Worm (Caenorhabditis elegans) whole organism, early embryonic: Measurements from ENCODE around the gene gcy-13.

ENCODE experiments used
- B0310.2 ChIP-seq: sonication (generic microtip); optimal IDR thresholded peaks from 2 replicates; lab custom pipeline; 2016; ENCODE audit warnings: mild to moderate bottlenecking, missing genetic modification characterization, missing compliant biosample characterization
- F13C5.2 ChIP-seq: sonication (generic microtip); optimal IDR thresholded peaks from 2 replicates; lab custom pipeline; 2017; ENCODE audit warnings: mild to moderate bottlenecking, missing genetic modification characterization, inconsistent platforms, missing compliant biosample characterization
- aly-1 ChIP-seq: sonication (generic microtip); optimal IDR thresholded peaks from 2 replicates; lab custom pipeline; 2016; ENCODE audit warnings: missing genetic modification characterization, missing compliant biosample characterization
- ama-1 ChIP-seq: fragments of 150-350 bp; optimal IDR thresholded peaks from 2 replicates; lab custom pipeline; 2014
- ceh-13 ChIP-seq: fragments of 200-800 bp; sonication (Bioruptor generic); optimal IDR thresholded peaks from 2 replicates; lab custom pipeline; 2018; ENCODE audit warnings: mild to moderate bottlenecking, missing genetic modification characterization, missing compliant biosample characterization
- ceh-36 ChIP-seq: sonication (generic microtip); optimal IDR thresholded peaks from 2 replicates; lab custom pipeline; 2016; ENCODE audit warnings: missing genetic modification characterization, inconsistent platforms, missing compliant biosample characterization
- ets-7 ChIP-seq: sonication (generic microtip); optimal IDR thresholded peaks from 2 replicates; lab custom pipeline; 2016; ENCODE audit warnings: missing genotype, missing genetic modification characterization, missing compliant biosample characterization
- flt-1 ChIP-seq: fragments of 200-800 bp; sonication (Bioruptor generic); IDR thresholded peaks from 2 replicates; pipeline ENCODE4 v1.3.6; 2022; ENCODE audit warnings: missing genetic modification characterization, missing compliant biosample characterization
- hmbx-1 ChIP-seq: sonication (generic microtip); optimal IDR thresholded peaks from 2 replicates; lab custom pipeline; 2016; ENCODE audit warnings: mild to moderate bottlenecking, missing genetic modification characterization, missing compliant biosample characterization
- hmg-4 ChIP-seq: fragments of 200-800 bp; sonication (Bioruptor generic); optimal IDR thresholded peaks from 2 replicates; lab custom pipeline; 2018; ENCODE audit warnings: mild to moderate bottlenecking, missing genetic modification characterization, missing compliant biosample characterization
- hnd-1 ChIP-seq: sonication (generic microtip); optimal IDR thresholded peaks from 2 replicates; lab custom pipeline; 2016; ENCODE audit warnings: missing genetic modification characterization, missing compliant biosample characterization
- pes-1 ChIP-seq: fragments of 200-800 bp; sonication (Bioruptor generic); IDR thresholded peaks from 2 replicates; pipeline ENCODE4 v1.3.6; 2022; ENCODE audit warnings: missing genetic modification reagents, missing genetic modification characterization, missing compliant biosample characterization
- scrt-1 ChIP-seq: fragments of 200-800 bp; sonication (Bioruptor generic); IDR thresholded peaks from 2 replicates; pipeline ENCODE4 v1.3.6; 2022; ENCODE audit warnings: missing genetic modification characterization, missing compliant biosample characterization
- sea-1 ChIP-seq: fragments of 200-800 bp; sonication (Bioruptor generic); conservative IDR thresholded peaks from 2 replicates; pipeline ENCODE4 v1.3.6; 2022; ENCODE audit warnings: missing genetic modification characterization, missing compliant biosample characterization
- tbx-11 ChIP-seq: fragments of 200-800 bp; sonication (Bioruptor generic); IDR thresholded peaks from 2 replicates; pipeline ENCODE4 v1.3.6; 2022; ENCODE audit warnings: missing genetic modification characterization, missing compliant biosample characterization
- tbx-37 ChIP-seq: fragments of 200-800 bp; sonication (Bioruptor generic); conservative IDR thresholded peaks from 2 replicates; pipeline ENCODE4 v1.3.6; 2022; ENCODE audit warnings: missing genetic modification reagents, missing genetic modification characterization, missing compliant biosample characterization
- tra-4 ChIP-seq: sonication (generic microtip); optimal IDR thresholded peaks from 2 replicates; lab custom pipeline; 2017; ENCODE audit warnings: missing genetic modification characterization, missing compliant biosample characterization

The gcy-13 gene

DNA sequence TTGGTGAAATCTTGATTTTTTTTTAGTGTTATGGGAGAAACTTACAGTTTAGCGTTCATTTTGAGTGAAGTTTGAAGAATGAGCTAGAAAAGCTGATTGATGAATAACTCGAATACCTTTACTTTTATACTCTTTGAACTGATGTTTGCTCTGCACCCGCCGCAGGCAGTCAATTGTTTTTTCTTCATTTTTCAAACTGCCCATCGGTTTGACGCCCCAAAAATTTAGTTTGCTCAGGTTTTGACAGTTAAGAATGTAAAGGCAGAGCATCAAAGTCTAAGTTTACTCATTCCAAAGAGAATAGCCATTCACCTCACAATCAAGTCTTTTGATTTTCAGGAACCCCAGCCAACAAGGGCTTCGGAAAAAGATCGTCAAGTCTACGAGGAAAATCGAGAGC, 7.7 kb downstream of the gcy-13 start, which contains the start of gene fipr-1:
Gene fipr-1 (minus strand): TSS at position 101 of the 400 bp plus-strand sequence.
- no peak for TF ChIP-seq tbx-11 (GFP tag; lab: Robert Waterston, UW)
- TF ChIP-seq tbx-37 (GFP tag; lab: Robert Waterston, UW), result no peak
- no peak for TF ChIP-seq ama-1 (lab: Kevin White, UChicago)
- TF ChIP-seq pes-1 (GFP tag; lab: Robert Waterston, UW), result no peak
- no peak for TF ChIP-seq aly-1
- TF ChIP-seq sea-1 (GFP tag; lab: Robert Waterston, UW), result no peak
- TF ChIP-seq B0310.2 (tag; lab: Kevin White, UChicago), result no peak
- no peak for TF ChIP-seq scrt-1 (GFP tag; lab: Robert Waterston, UW)
- TF ChIP-seq hmbx-1 (tag; lab: Kevin White, UChicago), result no peak
- no peak for TF ChIP-seq ceh-13 (GFP tag; lab: Kevin White, UChicago)
- no peak for TF ChIP-seq ets-7
- no peak for TF ChIP-seq hmg-4
- TF ChIP-seq F13C5.2 (tag; lab: Kevin White, UChicago), result no peak
- no peak for TF ChIP-seq ceh-36 (tag; lab: Kevin White, UChicago)
- TF ChIP-seq flt-1, result no peak
- no peak for TF ChIP-seq tra-4 (tag; lab: Kevin White, UChicago)
- no peak for TF ChIP-seq hnd-1 (tag; lab: Kevin White, UChicago)

DNA sequence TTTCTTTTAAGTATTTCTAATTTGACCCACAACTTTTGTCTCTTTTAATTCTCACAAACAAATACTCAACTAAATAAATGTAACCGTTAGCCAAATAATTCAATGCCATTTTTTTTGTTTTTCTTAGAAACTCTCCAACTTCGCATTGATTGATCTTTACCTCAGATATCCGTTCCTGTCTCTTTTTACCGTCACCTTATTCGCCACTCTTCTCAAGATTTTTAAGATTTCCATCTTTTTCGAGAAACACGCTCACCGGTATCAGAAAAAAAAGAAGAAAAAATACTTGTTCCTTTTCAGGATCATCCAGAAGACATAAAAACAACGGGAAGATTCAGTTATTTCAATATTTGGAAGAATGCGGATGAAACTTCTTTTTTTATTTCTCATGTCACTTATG, 11.0 kb downstream of the gcy-13 start, which contains the start of gene F23H12.5:
Gene F23H12.5 (plus strand): TSS at position 301 of the 400 bp plus-strand sequence.
- no peak for TF ChIP-seq B0310.2 (tag; lab: Kevin White, UChicago)
- no peak for TF ChIP-seq ama-1 (lab: Kevin White, UChicago)
- no peak for TF ChIP-seq aly-1
- no peak for TF ChIP-seq hmg-4
- TF ChIP-seq ceh-13 (GFP tag; lab: Kevin White, UChicago), result no peak
- no peak for TF ChIP-seq ceh-36 (tag; lab: Kevin White, UChicago)
- TF ChIP-seq sea-1 (GFP tag; lab: Robert Waterston, UW), result no peak
- no peak for TF ChIP-seq ets-7

DNA sequence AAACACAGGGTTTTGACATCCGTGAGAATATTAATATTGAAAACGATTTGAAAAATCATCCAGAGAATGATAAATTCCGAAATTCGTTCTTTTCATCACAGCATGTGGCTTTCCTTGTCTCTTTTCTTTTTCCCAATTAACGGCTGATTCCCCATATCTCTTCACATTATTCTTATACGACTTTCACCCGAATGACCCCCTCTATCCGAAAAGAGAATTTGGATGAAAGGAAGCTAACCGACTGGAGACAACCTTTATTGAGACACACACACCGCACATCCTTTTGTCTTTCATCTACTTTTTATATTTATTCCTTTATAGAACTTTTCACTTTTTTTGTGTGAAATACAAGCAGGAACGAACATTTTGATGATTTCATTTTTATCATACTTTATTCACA, 11.7 kb downstream of the gcy-13 start:
- no peak for TF ChIP-seq ceh-13 (GFP tag; lab: Kevin White, UChicago)
- no peak for TF ChIP-seq F13C5.2 (tag; lab: Kevin White, UChicago)
- no peak for TF ChIP-seq pes-1 (GFP tag; lab: Robert Waterston, UW)
- TF ChIP-seq hnd-1 (tag; lab: Kevin White, UChicago), result no peak
- TF ChIP-seq B0310.2 (tag; lab: Kevin White, UChicago), result no peak
- TF ChIP-seq ama-1 (lab: Kevin White, UChicago), result no peak
- TF ChIP-seq hmg-4, result no peak
- TF ChIP-seq sea-1 (GFP tag; lab: Robert Waterston, UW), result no peak

DNA sequence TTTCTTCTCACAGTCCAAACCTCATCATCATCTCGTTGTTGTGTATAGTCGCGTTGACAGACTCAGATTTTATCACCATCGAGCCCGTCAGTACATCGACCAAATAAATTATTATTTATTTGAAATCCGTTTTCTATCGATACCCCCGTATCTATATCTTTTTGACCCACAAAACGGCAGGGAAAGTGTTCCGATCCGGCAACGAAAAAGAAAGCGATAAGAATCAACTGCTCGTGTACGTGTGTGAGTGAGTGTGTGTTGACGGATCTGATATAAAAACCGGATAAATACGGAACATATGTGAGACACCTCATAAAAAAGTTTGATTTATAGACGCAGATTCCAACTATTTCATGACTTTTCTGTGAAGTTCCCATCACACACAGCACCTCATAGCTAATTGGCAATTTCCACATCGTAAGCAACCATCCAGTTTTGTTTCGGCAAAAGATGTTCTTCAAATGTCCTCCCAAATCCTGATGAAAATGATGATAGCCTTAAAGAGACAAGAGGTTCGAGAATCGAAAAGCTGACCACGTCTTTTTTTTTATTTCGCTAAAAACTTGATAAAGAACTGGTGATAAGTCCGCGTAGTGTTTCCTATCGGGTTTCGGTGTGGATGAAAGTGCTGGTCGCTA, 15.0 kb downstream of the gcy-13 start:
- TF ChIP-seq tbx-11 (GFP tag; lab: Robert Waterston, UW), result no peak
- no peak for TF ChIP-seq ama-1 (lab: Kevin White, UChicago)
- TF ChIP-seq flt-1, result no peak
- TF ChIP-seq tra-4 (tag; lab: Kevin White, UChicago), result no peak
- no peak for TF ChIP-seq pes-1 (GFP tag; lab: Robert Waterston, UW)
- TF ChIP-seq sea-1 (GFP tag; lab: Robert Waterston, UW), result no peak
- TF ChIP-seq F13C5.2 (tag; lab: Kevin White, UChicago), result no peak
- no peak for TF ChIP-seq B0310.2 (tag; lab: Kevin White, UChicago)
- no peak for TF ChIP-seq ceh-36 (tag; lab: Kevin White, UChicago)
- no peak for TF ChIP-seq hmbx-1 (tag; lab: Kevin White, UChicago)
- no peak for TF ChIP-seq hmg-4
- TF ChIP-seq hnd-1 (tag; lab: Kevin White, UChicago), result no peak
- TF ChIP-seq ceh-13 (GFP tag; lab: Kevin White, UChicago), result no peak

DNA sequence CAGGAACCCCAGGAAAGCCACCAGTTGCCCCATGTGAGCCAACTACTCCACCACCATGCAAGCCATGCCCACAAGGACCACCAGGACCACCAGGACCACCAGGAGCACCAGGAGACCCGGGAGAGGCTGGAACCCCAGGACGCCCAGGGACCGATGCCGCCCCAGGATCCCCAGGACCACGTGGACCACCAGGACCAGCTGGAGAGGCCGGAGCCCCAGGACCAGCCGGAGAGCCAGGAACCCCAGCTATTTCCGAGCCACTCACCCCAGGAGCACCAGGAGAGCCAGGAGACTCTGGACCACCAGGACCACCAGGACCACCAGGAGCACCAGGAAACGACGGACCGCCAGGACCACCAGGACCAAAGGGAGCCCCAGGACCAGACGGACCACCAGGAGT, 15.8 kb downstream of the gcy-13 start:
- 0 out of 2 replicates have a peak, but pooled peaks have one; percentile 5 for TF ChIP-seq scrt-1 (GFP tag; lab: Robert Waterston, UW)
- TF ChIP-seq aly-1, result peak; percentile 10
- TF ChIP-seq tbx-11 (GFP tag; lab: Robert Waterston, UW), result no peak; the same call in 1 of the 2 replicates
- TF ChIP-seq flt-1, result no peak
- no peak for TF ChIP-seq hmg-4
- TF ChIP-seq F13C5.2 (tag; lab: Kevin White, UChicago), result no peak
- TF ChIP-seq pes-1 (GFP tag; lab: Robert Waterston, UW), result peak; percentile 21; the same call in 1 of the 2 replicates
- no peak for TF ChIP-seq tra-4 (tag; lab: Kevin White, UChicago)
- TF ChIP-seq B0310.2 (tag; lab: Kevin White, UChicago), result peak; percentile 19

DNA sequence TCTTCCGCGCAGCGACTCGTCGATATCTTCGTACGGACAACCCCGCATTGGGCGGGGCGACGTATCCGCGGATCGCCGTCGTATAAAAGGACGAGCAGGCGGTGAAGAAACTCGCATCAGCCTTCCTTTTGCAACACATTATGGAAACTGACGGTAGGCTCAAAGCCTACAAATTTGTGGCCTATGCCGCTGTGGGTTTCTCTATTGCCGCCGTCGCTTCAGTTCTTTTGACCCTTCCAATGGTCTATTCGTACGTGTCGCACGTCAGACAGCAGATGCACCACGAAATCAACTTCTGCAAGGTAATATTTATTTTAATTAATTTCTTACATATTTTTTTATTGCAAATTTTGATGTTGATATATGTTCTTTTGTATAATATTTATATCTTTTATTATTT, 16.5 kb downstream of the gcy-13 start:
- TF ChIP-seq ama-1 (lab: Kevin White, UChicago) (peak; percentile 8), tbx-11 (GFP tag; lab: Robert Waterston, UW) (no peak)

DNA sequence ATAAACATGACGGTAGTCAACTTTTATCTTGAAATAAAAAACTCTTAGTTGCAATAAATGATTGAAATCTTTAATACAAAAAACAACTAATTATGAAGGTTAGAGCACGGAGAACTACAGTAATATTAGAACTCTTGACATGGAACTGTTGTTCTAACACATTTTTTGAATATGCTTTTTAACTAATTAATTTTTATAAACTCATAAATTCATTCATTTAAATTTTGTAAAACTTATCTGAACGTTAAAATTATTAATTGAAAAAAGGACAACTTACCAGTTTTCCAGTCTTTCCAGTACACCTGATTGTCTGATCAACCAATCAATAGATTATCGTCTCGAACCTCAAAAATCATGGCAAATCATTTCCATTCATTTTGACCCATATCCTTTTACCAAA, 16.9 kb downstream of the gcy-13 start, which contains the start of gene sqt-3:
Gene sqt-3 (plus strand): TSS at position 301 of the 400 bp plus-strand sequence.
- no peak for TF ChIP-seq ama-1 (lab: Kevin White, UChicago)
- TF ChIP-seq aly-1, result no peak
- TF ChIP-seq flt-1, result no peak
- no peak for TF ChIP-seq ets-7
- no peak for TF ChIP-seq tbx-11 (GFP tag; lab: Robert Waterston, UW)
- TF ChIP-seq hmg-4, result no peak
- no peak for TF ChIP-seq tra-4 (tag; lab: Kevin White, UChicago)
- no peak for TF ChIP-seq pes-1 (GFP tag; lab: Robert Waterston, UW)
- no peak for TF ChIP-seq ceh-13 (GFP tag; lab: Kevin White, UChicago)
- no peak for TF ChIP-seq tbx-37 (GFP tag; lab: Robert Waterston, UW)
- no peak for TF ChIP-seq ceh-36 (tag; lab: Kevin White, UChicago)
- no peak for TF ChIP-seq hnd-1 (tag; lab: Kevin White, UChicago)
- TF ChIP-seq hmbx-1 (tag; lab: Kevin White, UChicago), result no peak
- no peak for TF ChIP-seq F13C5.2 (tag; lab: Kevin White, UChicago)
- no peak for TF ChIP-seq sea-1 (GFP tag; lab: Robert Waterston, UW)
- TF ChIP-seq B0310.2 (tag; lab: Kevin White, UChicago), result no peak
